Worm (Caenorhabditis elegans): ENCODE results near the gene C16A11.5.

ce11 chrII:4203729-4204184 is 19.3 kb upstream of the C16A11.5 start, which contains the start of gene mth-1:
- TF ChIP-seq klf-2 (GFP tag; conservative IDR thresholded peaks at IDR 0.05): no peak
- TF ChIP-seq cog-1 (tag; optimal IDR thresholded peaks at IDR 0.05): no peak
- no peak for TF ChIP-seq T22C8.4 (GFP tag; IDR thresholded peaks at IDR 0.05)
- no peak for TF ChIP-seq tab-1 (GFP tag; IDR thresholded peaks at IDR 0.05)

Measured in whole organism, midembryonic.